Fruit fly (Drosophila melanogaster) whole organism: ENCODE measurements around the gene CG18480.

Experiments used
- psq ChIP-seq: fragments of >200 bp; optimal IDR thresholded peaks from 2 replicates; lab custom pipeline; 2017
- usp ChIP-seq: fragments of >200 bp; optimal IDR thresholded peaks from 2 replicates; lab custom pipeline; 2017; ENCODE audit warnings: missing biosample characterization, missing genetic modification characterization, mixed read lengths

dm6 chr2L:15614728-15615127, 15.1 kb upstream of the CG18480 start, which contains the start of gene CG15254:
- TF ChIP-seq usp (GFP tag; lab: Kevin White, UChicago) (no peak), psq (lab: Kevin White, UChicago) (no peak)
